Fruit fly (Drosophila melanogaster): Measurements from ENCODE around the gene Mcm10.

The Mcm10 gene

dm6 chr2L:21219640-21220085 lies 39.9 kb downstream of the Mcm10 start:
- no peak for TF ChIP-seq Gug (GFP tag; IDR thresholded peaks at IDR 0.05)
- no peak for TF ChIP-seq Smox (GFP tag; optimal IDR thresholded peaks at IDR 0.05)
- TF ChIP-seq esn (GFP tag; optimal IDR thresholded peaks at IDR 0.05), result no peak
- peak; percentile 86 for TF ChIP-seq svp (GFP tag)
- no peak for TF ChIP-seq lz (GFP tag; optimal IDR thresholded peaks at IDR 0.05)
- TF ChIP-seq net (GFP tag; optimal IDR thresholded peaks at IDR 0.05), result peak; percentile 20
- 0 out of 3 replicates have a peak, but pooled peaks have one; percentile 11 for TF ChIP-seq CG6163 (GFP tag; IDR thresholded peaks at IDR 0.05)
- no peak for TF ChIP-seq Eip75B (GFP tag; optimal IDR thresholded peaks at IDR 0.05)
- TF ChIP-seq Hr38 (GFP tag; optimal IDR thresholded peaks at IDR 0.05), result no peak
- TF ChIP-seq CG11294 (GFP tag; IDR thresholded peaks at IDR 0.05), result no peak
- TF ChIP-seq spab (GFP tag; optimal IDR thresholded peaks at IDR 0.05), result no peak
- peak; percentile 16 for TF ChIP-seq CG9139 (GFP tag; optimal IDR thresholded peaks at IDR 0.05)
- TF ChIP-seq Eip78C (GFP tag), result peak; percentile 84
- peak; percentile 16 for TF ChIP-seq CG6808 (GFP tag; optimal IDR thresholded peaks at IDR 0.05)
- peak; percentile 68 for TF ChIP-seq Sox14 (GFP tag; optimal IDR thresholded peaks at IDR 0.05)
- TF ChIP-seq Blimp-1 (GFP tag; optimal IDR thresholded peaks at IDR 0.05), result no peak
- no peak for TF ChIP-seq topi (GFP tag; optimal IDR thresholded peaks at IDR 0.05)
- TF ChIP-seq acj6 (GFP tag; optimal IDR thresholded peaks at IDR 0.05), result no peak
- TF ChIP-seq CG3032 (tag; optimal IDR thresholded peaks at IDR 0.05), result no peak
- TF ChIP-seq Hr4 (GFP tag; optimal IDR thresholded peaks at IDR 0.05), result no peak
- TF ChIP-seq CG6792 (GFP tag; optimal IDR thresholded peaks at IDR 0.05), result no peak
- TF ChIP-seq vri (GFP tag; optimal IDR thresholded peaks at IDR 0.05), result peak; percentile 65
- no peak for TF ChIP-seq CG11902 (GFP tag; optimal IDR thresholded peaks at IDR 0.05)
- TF ChIP-seq CG6854 (GFP tag; optimal IDR thresholded peaks at IDR 0.05), result no peak
- TF ChIP-seq CG15336 (GFP tag; IDR thresholded peaks at IDR 0.05), result 0 out of 2 replicates have a peak, but pooled peaks have one; percentile 20
- 0 out of 3 replicates have a peak, but pooled peaks have one; percentile 56 for TF ChIP-seq eg (GFP tag; IDR thresholded peaks at IDR 0.05)
- TF ChIP-seq ss (GFP tag; optimal IDR thresholded peaks at IDR 0.05), result peak; percentile 19 to 26
- TF ChIP-seq CG10669 (GFP tag; optimal IDR thresholded peaks at IDR 0.05), result no peak
- TF ChIP-seq CG4318 (GFP tag; optimal IDR thresholded peaks at IDR 0.05), result no peak

- TF ChIP-seq Blimp-1 (GFP tag; optimal IDR thresholded peaks at IDR 0.05) (peak; percentile 33), CG6792 (GFP tag; optimal IDR thresholded peaks at IDR 0.05) (no peak), fd85E (GFP tag; optimal IDR thresholded peaks at IDR 0.05) (no peak)
Observed at dm6 chr2L:21220396-21220795, 40.7 kb downstream of the Mcm10 start, which contains the start of gene Atg18b. Gene Atg18b (minus strand): TSS chr2L:21220572.

- no peak for TF ChIP-seq CG8632 (GFP tag; optimal IDR thresholded peaks at IDR 0.05)
- TF ChIP-seq CG31627 (GFP tag; optimal IDR thresholded peaks at IDR 0.05), result no peak
- TF ChIP-seq CG6163 (GFP tag; IDR thresholded peaks at IDR 0.05), result 0 out of 3 replicates have a peak, but pooled peaks have one; percentile 41
- TF ChIP-seq eg (GFP tag; IDR thresholded peaks at IDR 0.05), result 0 out of 3 replicates have a peak, but pooled peaks have one; percentile 17
Observed at dm6 chr2L:21221114-21221578, 41.4 kb downstream of the Mcm10 start, which contains the start of gene CG8677. Gene CG8677 (plus strand): TSS chr2L:21221312.

- TF ChIP-seq CG15336 (GFP tag; IDR thresholded peaks at IDR 0.05) (peak; percentile 48; the same call in 1 of the 2 replicates), Hr4 (GFP tag; optimal IDR thresholded peaks at IDR 0.05) (no peak)
Observed at dm6 chr2L:21221778-21222177, 42.0 kb downstream of the Mcm10 start.

Measured in whole organism, prepupa.